Fruit fly (Drosophila melanogaster): ENCODE measurements around the gene Theg.

Gene Theg

DNA sequence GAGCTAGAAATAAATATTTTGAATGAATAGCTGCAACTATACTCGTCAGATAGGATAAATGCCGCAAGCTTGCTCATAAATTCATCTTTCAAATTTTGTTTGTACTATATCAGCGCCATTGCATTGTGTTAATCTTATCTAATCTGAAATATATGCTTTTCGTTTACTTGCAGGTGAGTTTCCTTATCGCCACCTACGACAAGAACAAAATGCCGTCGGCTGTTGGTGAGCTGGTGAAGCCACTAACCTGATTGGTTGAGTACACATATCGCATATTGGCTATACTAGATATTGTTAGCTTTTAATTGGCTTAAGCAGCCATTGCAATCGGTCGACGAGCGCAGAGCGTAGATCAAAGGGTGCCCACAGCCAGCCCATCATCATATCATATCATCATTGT lies 39.2 kb downstream of the Theg start:
- no peak for TF ChIP-seq N (GFP tag; optimal IDR thresholded peaks at IDR 0.05)
- no peak for TF ChIP-seq jim (GFP tag; optimal IDR thresholded peaks at IDR 0.05)
- TF ChIP-seq CrebA (GFP tag; optimal IDR thresholded peaks at IDR 0.05; ENCODE audit: borderline replicate concordance) = no peak
- TF ChIP-seq Abd-B (GFP tag; optimal IDR thresholded peaks at IDR 0.05) = no peak
- no peak for TF ChIP-seq brk (GFP tag; optimal IDR thresholded peaks at IDR 0.05)
- no peak for TF ChIP-seq tai (GFP tag; optimal IDR thresholded peaks at IDR 0.05)
- TF ChIP-seq CG9705 (GFP tag; optimal IDR thresholded peaks at IDR 0.05) = no peak
- TF ChIP-seq Rel (GFP tag; optimal IDR thresholded peaks at IDR 0.05) = no peak
- TF ChIP-seq Rel (tag; optimal IDR thresholded peaks at IDR 0.05) = no peak
- TF ChIP-seq GATAd (GFP tag; optimal IDR thresholded peaks at IDR 0.05) = no peak
- no peak for TF ChIP-seq CG32264 (GFP tag; optimal IDR thresholded peaks at IDR 0.05)

DNA sequence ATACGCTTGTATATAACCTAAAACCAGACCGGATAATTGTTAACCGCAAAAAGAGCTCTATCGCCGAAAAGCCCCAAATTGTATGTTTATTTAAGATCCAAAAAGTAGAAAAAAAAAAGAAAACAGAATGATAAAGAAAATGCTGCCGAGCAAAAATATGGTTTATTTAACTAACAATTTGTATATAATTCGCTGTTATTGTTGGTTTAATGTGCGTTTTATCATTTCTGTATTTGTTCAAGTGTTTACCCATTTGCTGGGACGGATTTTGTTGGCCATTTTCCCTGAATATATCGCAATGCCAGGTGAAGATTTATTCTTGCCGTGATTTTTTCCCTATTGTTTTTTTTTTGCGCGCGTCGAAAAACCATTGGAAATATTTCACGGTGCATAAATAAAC lies 42.6 kb downstream of the Theg start:
- TF ChIP-seq CrebA (GFP tag; optimal IDR thresholded peaks at IDR 0.05; ENCODE audit: borderline replicate concordance) = no peak
- TF ChIP-seq Mio (GFP tag; optimal IDR thresholded peaks at IDR 0.05) = no peak
- no peak for TF ChIP-seq usp (GFP tag; optimal IDR thresholded peaks at IDR 0.05)
- peak; percentile 25 for TF ChIP-seq h (GFP tag; optimal IDR thresholded peaks at IDR 0.05)
- TF ChIP-seq dmrt93B (GFP tag; optimal IDR thresholded peaks at IDR 0.05) = no peak
- TF ChIP-seq Hr83 (GFP tag; optimal IDR thresholded peaks at IDR 0.05; ENCODE audit: poor library complexity, severe bottlenecking) = peak; percentile 67
- peak; percentile 26 for TF ChIP-seq OdsH (GFP tag; optimal IDR thresholded peaks at IDR 0.05)
- TF ChIP-seq Hnf4 (GFP tag; optimal IDR thresholded peaks at IDR 0.05) = no peak
- TF ChIP-seq ey (GFP tag; optimal IDR thresholded peaks at IDR 0.05) = no peak
- TF ChIP-seq Vsx2 (GFP tag; optimal IDR thresholded peaks at IDR 0.05; ENCODE audit: partially characterized antibody) = no peak
- peak in 1 of 2 experiments; percentile 0 for TF ChIP-seq foxo (GFP tag; optimal IDR thresholded peaks at IDR 0.05)
- no peak for TF ChIP-seq Dif (GFP tag; optimal IDR thresholded peaks at IDR 0.05; ENCODE audit: partially characterized antibody)
- no peak for TF ChIP-seq jim (GFP tag; optimal IDR thresholded peaks at IDR 0.05)
- no peak for TF ChIP-seq GATAd (GFP tag; optimal IDR thresholded peaks at IDR 0.05)
- peak; percentile 46 for TF ChIP-seq rgr (GFP tag; optimal IDR thresholded peaks at IDR 0.05)
- no peak for TF ChIP-seq sv (GFP tag; optimal IDR thresholded peaks at IDR 0.05)
- TF ChIP-seq brk (GFP tag; optimal IDR thresholded peaks at IDR 0.05) = no peak
- no peak for TF ChIP-seq CG32264 (GFP tag; optimal IDR thresholded peaks at IDR 0.05)
- no peak for TF ChIP-seq Dfd (GFP tag; optimal IDR thresholded peaks at IDR 0.05)
- no peak for TF ChIP-seq Hr78 (GFP tag; optimal IDR thresholded peaks at IDR 0.05)
